Fruit fly (Drosophila melanogaster) whole organism, embryonic: Measurements from ENCODE around the gene CG6048.

ENCODE experiments used
- Awh ChIP-seq: fragments of 200-800 bp; sonication (Bioruptor generic); IDR thresholded peaks from 2 replicates; pipeline ENCODE4, ENCODE4 v1.3.6; 2022; ENCODE audit warnings: missing biosample characterization, missing genetic modification characterization
- CG10959 ChIP-seq: fragments of 200-800 bp; sonication (Bioruptor generic); IDR thresholded peaks from 2 replicates; pipeline ENCODE4 v1.3.6; 2022; ENCODE audit warnings: missing biosample characterization, missing genetic modification characterization
- CG11085 ChIP-seq: fragments of 200-800 bp; sonication (Bioruptor generic); IDR thresholded peaks from 2 replicates; pipeline ENCODE4 v1.3.6; 2022; ENCODE audit warnings: missing biosample characterization, missing genetic modification characterization
- CG12155 ChIP-seq: fragments of 200-800 bp; sonication (Bioruptor generic); optimal IDR thresholded peaks from 3 replicates; lab custom pipeline; 2016; ENCODE audit warnings: missing biosample characterization, missing genetic modification characterization
- CG13624 ChIP-seq: fragments of 200-800 bp; sonication (Bioruptor generic); optimal IDR thresholded peaks from 2 replicates; lab custom pipeline; 2016; ENCODE audit warnings: missing biosample characterization, missing genetic modification characterization
- CG14965 ChIP-seq: fragments of 200-800 bp; sonication (Bioruptor generic); optimal IDR thresholded peaks from 2 replicates; lab custom pipeline; 2016; ENCODE audit warnings: missing biosample characterization, missing genetic modification characterization, borderline replicate concordance
- CG17361 ChIP-seq: fragments of 200-800 bp; sonication (Bioruptor generic); IDR thresholded peaks from 3 replicates; pipeline ENCODE4 v1.3.6; 2022; ENCODE audit warnings: missing biosample characterization, missing genetic modification characterization
- CG17912 ChIP-seq: fragments of 200-800 bp; sonication (Bioruptor generic); optimal IDR thresholded peaks from 2 replicates; lab custom pipeline; 2018; ENCODE audit warnings: missing biosample characterization, mild to moderate bottlenecking, missing genetic modification characterization
- CG18262 ChIP-seq: fragments of 200-800 bp; optimal IDR thresholded peaks from 3 replicates; lab custom pipeline; 2019; ENCODE audit warnings: missing biosample characterization, mild to moderate bottlenecking, missing genetic modification characterization, moderate library complexity
- CG31365 ChIP-seq: fragments of 200-800 bp; sonication (Bioruptor generic); optimal IDR thresholded peaks from 2 replicates; lab custom pipeline; 2018; ENCODE audit warnings: missing biosample characterization, mild to moderate bottlenecking, missing genetic modification characterization
- CG31441 ChIP-seq: fragments of 200-800 bp; sonication (Bioruptor generic); IDR thresholded peaks from 2 replicates; pipeline ENCODE4 v1.3.6; 2022; ENCODE audit warnings: missing biosample characterization, missing genetic modification characterization
- CG32772 ChIP-seq: fragments of 200-800 bp; sonication (Bioruptor generic); IDR thresholded peaks from 2 replicates; pipeline ENCODE4 v1.3.6; 2022; ENCODE audit warnings: missing biosample characterization, missing genetic modification characterization
- CG33557 ChIP-seq: fragments of 200-800 bp; sonication (Bioruptor generic); optimal IDR thresholded peaks from 2 replicates; lab custom pipeline; 2019; ENCODE audit warnings: missing biosample characterization, mild to moderate bottlenecking, missing genetic modification characterization, moderate library complexity
- CG4328 ChIP-seq: fragments of 200-800 bp; sonication (Bioruptor generic); optimal IDR thresholded peaks from 3 replicates; lab custom pipeline; 2017; ENCODE audit warnings: missing biosample characterization, missing genetic modification reagents, missing genetic modification characterization
- CG4820 ChIP-seq: fragments of 200-800 bp; sonication (Bioruptor generic); optimal IDR thresholded peaks from 3 replicates; lab custom pipeline; 2016; ENCODE audit warnings: missing biosample characterization, missing genetic modification characterization
- CG6254 ChIP-seq: fragments of 200-800 bp; sonication (Bioruptor generic); optimal IDR thresholded peaks from 3 replicates; lab custom pipeline; 2017; ENCODE audit warnings: mild to moderate bottlenecking, missing biosample characterization, missing genetic modification reagents, missing genetic modification characterization
- CG6854 ChIP-seq: fragments of 200-800 bp; sonication (Bioruptor generic); optimal IDR thresholded peaks from 3 replicates; lab custom pipeline; 2017; ENCODE audit warnings: missing biosample characterization, mild to moderate bottlenecking, missing genetic modification characterization
- CG8765 ChIP-seq: fragments of 200-800 bp; sonication (Bioruptor generic); IDR thresholded peaks from 2 replicates; pipeline ENCODE4 v1.3.6; 2022; ENCODE audit warnings: missing biosample characterization, missing genetic modification characterization
- CG9817 ChIP-seq: fragments of 200-800 bp; sonication (Bioruptor generic); optimal IDR thresholded peaks from 2 replicates; lab custom pipeline; 2018; ENCODE audit warnings: missing biosample characterization, mild to moderate bottlenecking, missing genetic modification characterization, moderate library complexity
- CoRest ChIP-seq: fragments of 200-800 bp; sonication (Bioruptor generic); optimal IDR thresholded peaks from 3 replicates; lab custom pipeline; 2018; ENCODE audit warnings: missing biosample characterization, mild to moderate bottlenecking, missing genetic modification characterization, moderate library complexity
- CrebB ChIP-seq: fragments of 200-800 bp; sonication (Bioruptor generic); optimal IDR thresholded peaks from 3 replicates; lab custom pipeline; 2018; ENCODE audit warnings: missing biosample characterization, mild to moderate bottlenecking, missing genetic modification characterization
- E2f1 ChIP-seq: fragments of 200-800 bp; sonication (Bioruptor generic); IDR thresholded peaks from 2 replicates; pipeline ENCODE4 v1.3.6; 2022; ENCODE audit warnings: missing biosample characterization, missing genetic modification characterization
- ERR ChIP-seq: fragments of 200-800 bp; sonication (Bioruptor generic); optimal IDR thresholded peaks from 2 replicates; lab custom pipeline; 2016; ENCODE audit warnings: missing biosample characterization, missing genetic modification characterization
- H15 ChIP-seq: fragments of 200-800 bp; sonication (Bioruptor generic); IDR thresholded peaks from 3 replicates; pipeline ENCODE4 v1.3.6; 2022; ENCODE audit warnings: missing biosample characterization, missing genetic modification characterization
- H2.0 ChIP-seq: fragments of 200-800 bp; sonication (Bioruptor generic); IDR thresholded peaks from 2 replicates; pipeline ENCODE4 v1.3.6; 2022; ENCODE audit warnings: missing biosample characterization, missing genetic modification characterization
- Hr51 ChIP-seq, 2 experiments: fragments of 200-800 bp; sonication (Bioruptor generic); optimal IDR thresholded peaks; 2 replicates in 1 of 2; 3 replicates in 1 of 2; lab custom pipeline; 2016 to 2018; ENCODE audit warnings: missing biosample characterization in 2 of 2, missing genetic modification characterization in 2 of 2, mild to moderate bottlenecking in 1 of 2, moderate library complexity in 1 of 2
- Lim3 ChIP-seq: fragments of 200-800 bp; sonication (Bioruptor generic); IDR thresholded peaks from 2 replicates; pipeline ENCODE4 v1.3.6; 2022; ENCODE audit warnings: missing biosample characterization, missing genetic modification characterization
- Myb ChIP-seq: fragments of 200-800 bp; sonication (Bioruptor generic); optimal IDR thresholded peaks from 2 replicates; lab custom pipeline; 2016; ENCODE audit warnings: missing biosample characterization, missing genetic modification characterization
- Nf-YB ChIP-seq: fragments of 200-800 bp; sonication (Bioruptor generic); optimal IDR thresholded peaks from 3 replicates; lab custom pipeline; 2019; ENCODE audit warnings: missing biosample characterization, mild to moderate bottlenecking, missing genetic modification characterization, moderate library complexity
- Nf-YC ChIP-seq: fragments of 200-800 bp; optimal IDR thresholded peaks from 3 replicates; lab custom pipeline; 2019; ENCODE audit warnings: missing biosample characterization, mild to moderate bottlenecking, missing genetic modification characterization, moderate library complexity
- PHDP ChIP-seq: fragments of 200-800 bp; sonication (Bioruptor generic); optimal IDR thresholded peaks from 3 replicates; lab custom pipeline; 2018; ENCODE audit warnings: missing biosample characterization, mild to moderate bottlenecking, missing genetic modification characterization, moderate library complexity
- Xrp1 ChIP-seq: fragments of 200-800 bp; sonication (Bioruptor generic); IDR thresholded peaks from 2 replicates; pipeline ENCODE4 v1.3.6; 2022; ENCODE audit warnings: missing biosample characterization, missing genetic modification characterization
- ara ChIP-seq: fragments of 200-800 bp; sonication (Bioruptor generic); IDR thresholded peaks from 2 replicates; pipeline ENCODE4 v1.3.6; 2022; ENCODE audit warnings: missing biosample characterization, missing genetic modification characterization
- ase ChIP-seq: fragments of 200-800 bp; sonication (Bioruptor generic); IDR thresholded peaks from 3 replicates; pipeline ENCODE4 v1.3.6; 2022; ENCODE audit warnings: missing biosample characterization, missing genetic modification characterization
- az2 ChIP-seq: fragments of 200-800 bp; sonication (Bioruptor generic); optimal IDR thresholded peaks from 3 replicates; lab custom pipeline; 2016; ENCODE audit warnings: missing biosample characterization, missing genetic modification characterization
- bsh ChIP-seq, 2 experiments: fragments of 200-800 bp; sonication (Bioruptor generic); optimal IDR thresholded peaks; 2 replicates each; lab custom pipeline; 2017 to 2018; ENCODE audit warnings: mild to moderate bottlenecking in 2 of 2, missing biosample characterization in 2 of 2, missing genetic modification characterization in 2 of 2, moderate library complexity in 1 of 2
- cad ChIP-seq: fragments of >200 bp; optimal IDR thresholded peaks from 2 replicates; lab custom pipeline; 2017; ENCODE audit warnings: missing biosample characterization, missing genetic modification characterization
- da ChIP-seq: fragments of 200-800 bp; sonication (Bioruptor generic); optimal IDR thresholded peaks from 2 replicates; lab custom pipeline; 2016; ENCODE audit warnings: missing biosample characterization, missing genetic modification characterization
- fu2 ChIP-seq: fragments of 200-800 bp; sonication (Bioruptor generic); optimal IDR thresholded peaks from 2 replicates; lab custom pipeline; 2016; ENCODE audit warnings: missing biosample characterization, missing genetic modification characterization
- gem ChIP-seq: fragments of 200-800 bp; sonication (Bioruptor generic); optimal IDR thresholded peaks from 2 replicates; lab custom pipeline; 2019; ENCODE audit warnings: missing biosample characterization, mild to moderate bottlenecking, missing genetic modification characterization, moderate library complexity
- h ChIP-seq: fragments of >200 bp; optimal IDR thresholded peaks from 2 replicates; lab custom pipeline; 2017
- jigr1 ChIP-seq: fragments of 200-800 bp; sonication (Bioruptor generic); IDR thresholded peaks from 3 replicates; pipeline ENCODE4 v1.3.6; 2022; ENCODE audit warnings: missing biosample characterization, missing genetic modification characterization
- jing ChIP-seq: fragments of 200-800 bp; sonication (Bioruptor generic); optimal IDR thresholded peaks from 2 replicates; lab custom pipeline; 2018; ENCODE audit warnings: missing biosample characterization, mild to moderate bottlenecking, missing genetic modification characterization
- kah ChIP-seq: fragments of 200-800 bp; sonication (Bioruptor generic); optimal IDR thresholded peaks from 2 replicates; lab custom pipeline; 2018; ENCODE audit warnings: missing biosample characterization, mild to moderate bottlenecking, missing genetic modification characterization
- odd ChIP-seq: fragments of 200-800 bp; sonication (Bioruptor generic); optimal IDR thresholded peaks from 2 replicates; lab custom pipeline; 2017; ENCODE audit warnings: missing biosample characterization, mild to moderate bottlenecking, missing genetic modification characterization
- pan ChIP-seq, 4 experiments: fragments of >200 bp in 3 of 4; fragments of 200-800 bp in 1 of 4; sonication (Bioruptor generic) in 1 of 4; optimal IDR thresholded peaks in 3 of 4; IDR thresholded peaks in 1 of 4; 2 replicates each; pipeline versions ENCODE4 v1.3.6 to Lab custom; 2017 to 2022; ENCODE audit warnings: missing biosample characterization in 2 of 4, missing genetic modification characterization in 2 of 4, mixed read lengths in 1 of 4
- scrt ChIP-seq: fragments of 200-800 bp; sonication (Bioruptor generic); optimal IDR thresholded peaks from 2 replicates; lab custom pipeline; 2018; ENCODE audit warnings: missing biosample characterization, mild to moderate bottlenecking, missing genetic modification characterization, moderate library complexity
- ssp ChIP-seq: fragments of 200-800 bp; sonication (Bioruptor generic); IDR thresholded peaks from 2 replicates; pipeline ENCODE4 v1.3.6; 2022; ENCODE audit warnings: missing biosample characterization, missing genetic modification characterization
- stwl ChIP-seq: fragments of 200-800 bp; sonication (Bioruptor generic); optimal IDR thresholded peaks from 3 replicates; lab custom pipeline; 2018; ENCODE audit warnings: missing biosample characterization, mild to moderate bottlenecking, missing genetic modification characterization, moderate library complexity
- tin ChIP-seq: fragments of 200-800 bp; sonication (Bioruptor generic); optimal IDR thresholded peaks from 3 replicates; lab custom pipeline; 2016; ENCODE audit warnings: missing biosample characterization, missing genetic modification characterization

The CG6048 gene

dm6 chrX:5973389-5974025 is 21.1 kb downstream of the CG6048 start (continued):
- TF ChIP-seq stwl (tag; lab: Kevin White, UChicago) (no peak), jing (peak; percentile 9), CG8765 (GFP tag; lab: Robert Waterston, UW) (no peak), CG31365 (no peak), bsh (GFP tag; optimal IDR thresholded peaks at IDR 0.05; lab: Kevin White, UChicago) (peak; percentile 28 to 72), CG14965 (GFP tag; lab: Kevin White, UChicago) (no peak), odd (GFP tag; lab: Kevin White, UChicago) (no peak), pan (optimal IDR thresholded peaks at IDR 0.05; lab: Kevin White, UChicago) (no peak), pan (GFP tag; optimal IDR thresholded peaks at IDR 0.05 in 1 of 2, IDR thresholded peaks at IDR 0.05 in 1 of 2) (peak in 1 of 2 experiments; percentile 55), kah (no peak), CoRest (tag; lab: Kevin White, UChicago) (peak; percentile 3), CG4820 (GFP tag; lab: Kevin White, UChicago) (peak; percentile 71), Hr51 (GFP tag; optimal IDR thresholded peaks at IDR 0.05; lab: Kevin White, UChicago) (peak in 1 of 2 experiments; percentile 37), CG11085 (GFP tag; lab: Robert Waterston, UW) (no peak), ase (GFP tag; lab: Robert Waterston, UW) (no peak), ERR (GFP tag; lab: Kevin White, UChicago) (no peak), ara (GFP tag; lab: Robert Waterston, UW) (peak; percentile 50; the same call in 1 of the 2 replicates), CG31441 (GFP tag; lab: Robert Waterston, UW) (peak; percentile 62), gem (tag; lab: Kevin White, UChicago) (peak; percentile 63), Lim3 (GFP tag; lab: Robert Waterston, UW) (no peak), E2f1 (GFP tag; lab: Robert Waterston, UW) (peak; percentile 21; the same call in 1 of the 2 replicates), CrebB (tag; lab: Kevin White, UChicago) (no peak), CG10959 (GFP tag; lab: Robert Waterston, UW) (no peak), CG9817 (tag; lab: Kevin White, UChicago) (no peak), tin (GFP tag; lab: Kevin White, UChicago) (peak; percentile 22), CG4328 (no peak), fu2 (GFP tag; lab: Kevin White, UChicago) (no peak), ssp (GFP tag; lab: Robert Waterston, UW) (no peak), CG6854 (GFP tag; lab: Kevin White, UChicago) (no peak), Nf-YB (GFP tag; lab: Kevin White, UChicago) (no peak), Myb (GFP tag; lab: Kevin White, UChicago) (no peak), CG32772 (GFP tag; lab: Robert Waterston, UW) (peak; percentile 42; the same call in 1 of the 2 replicates), H2.0 (GFP tag; lab: Robert Waterston, UW) (peak; percentile 41), jigr1 (GFP tag; lab: Robert Waterston, UW) (no peak), PHDP (tag; lab: Kevin White, UChicago) (peak; percentile 17), Awh (0 out of 2 replicates have a peak, but pooled peaks have one; percentile 43), CG17361 (peak; percentile 46; the same call in 1 of the 3 replicates), CG18262 (tag; lab: Kevin White, UChicago) (peak; percentile 35), Nf-YC (tag; lab: Kevin White, UChicago) (no peak), CG12155 (GFP tag; lab: Kevin White, UChicago) (peak; percentile 11), CG13624 (GFP tag; lab: Kevin White, UChicago) (no peak), scrt (GFP tag; lab: Kevin White, UChicago) (no peak), CG17912 (GFP tag; lab: Kevin White, UChicago) (no peak), cad (GFP tag; lab: Kevin White, UChicago) (no peak), Xrp1 (GFP tag; lab: Robert Waterston, UW) (peak; percentile 41; the same call in 1 of the 2 replicates), H15 (GFP tag; lab: Robert Waterston, UW) (no peak), az2 (GFP tag; lab: Kevin White, UChicago) (peak; percentile 30), CG6254 (GFP tag; lab: Kevin White, UChicago) (no peak), da (GFP tag; lab: Kevin White, UChicago) (no peak), h (no peak), CG33557 (no peak)
